Fruit fly (Drosophila melanogaster) whole organism, embryonic: ENCODE data around the gene CG4629.

ENCODE experiments used
- Antp ChIP-seq: fragments of 200-800 bp; sonication (Bioruptor generic); optimal IDR thresholded peaks from 3 replicates; lab custom pipeline; 2016; ENCODE audit warnings: missing biosample characterization, missing genetic modification characterization
- Awh ChIP-seq: fragments of 200-800 bp; sonication (Bioruptor generic); IDR thresholded peaks from 2 replicates; pipeline ENCODE4, ENCODE4 v1.3.6; 2022; ENCODE audit warnings: missing biosample characterization, missing genetic modification characterization
- Bgb ChIP-seq: fragments of 200-800 bp; sonication (Bioruptor generic); IDR thresholded peaks from 2 replicates; pipeline ENCODE4 v1.3.6; 2022; ENCODE audit warnings: missing biosample characterization, missing genetic modification characterization; ENCODE audit not compliant: partially characterized antibody
- CG10654 ChIP-seq: fragments of 200-800 bp; sonication (Bioruptor generic); optimal IDR thresholded peaks from 2 replicates; lab custom pipeline; 2016; ENCODE audit warnings: missing biosample characterization, missing genetic modification characterization
- CG12391 ChIP-seq: fragments of 200-800 bp; sonication (Bioruptor generic); optimal IDR thresholded peaks from 3 replicates; lab custom pipeline; 2018; ENCODE audit warnings: missing biosample characterization, mild to moderate bottlenecking, missing genetic modification characterization, moderate library complexity
- CG13624 ChIP-seq: fragments of 200-800 bp; sonication (Bioruptor generic); optimal IDR thresholded peaks from 2 replicates; lab custom pipeline; 2016; ENCODE audit warnings: missing biosample characterization, missing genetic modification characterization
- CG15514 ChIP-seq: fragments of 200-800 bp; sonication (Bioruptor generic); optimal IDR thresholded peaks from 3 replicates; lab custom pipeline; 2017; ENCODE audit warnings: missing biosample characterization, missing genetic modification characterization, mild to moderate bottlenecking, moderate library complexity, missing genetic modification reagents
- CG15601 ChIP-seq: fragments of 200-800 bp; sonication (Bioruptor generic); optimal IDR thresholded peaks from 3 replicates; lab custom pipeline; 2019; ENCODE audit warnings: missing biosample characterization, mild to moderate bottlenecking, missing genetic modification characterization, moderate library complexity
- CG1832 ChIP-seq: fragments of 200-800 bp; sonication (Bioruptor generic); optimal IDR thresholded peaks from 2 replicates; lab custom pipeline; 2017; ENCODE audit warnings: missing biosample characterization, mild to moderate bottlenecking, missing genetic modification characterization, inconsistent platforms
- CG18619 ChIP-seq: fragments of 200-800 bp; sonication (Bioruptor generic); optimal IDR thresholded peaks from 3 replicates; lab custom pipeline; 2017; ENCODE audit warnings: missing biosample characterization, mild to moderate bottlenecking, missing genetic modification characterization
- CG18764 ChIP-seq: fragments of 200-800 bp; sonication (Bioruptor generic); optimal IDR thresholded peaks from 3 replicates; lab custom pipeline; 2016; ENCODE audit warnings: missing biosample characterization, missing genetic modification characterization
- CG2202 ChIP-seq: fragments of 200-800 bp; sonication (Bioruptor generic); optimal IDR thresholded peaks from 2 replicates; lab custom pipeline; 2018; ENCODE audit warnings: missing biosample characterization, mild to moderate bottlenecking, missing genetic modification characterization
- CG34422 ChIP-seq: fragments of 200-800 bp; sonication (Bioruptor generic); IDR thresholded peaks from 3 replicates; pipeline ENCODE4 v1.3.6; 2022; ENCODE audit warnings: missing biosample characterization, missing genetic modification characterization
- CG3995 ChIP-seq: fragments of 200-800 bp; sonication (Bioruptor generic); optimal IDR thresholded peaks from 3 replicates; lab custom pipeline; 2016; ENCODE audit warnings: missing biosample characterization, missing genetic modification characterization
- CG4404 ChIP-seq: fragments of 200-800 bp; sonication (Bioruptor generic); IDR thresholded peaks from 2 replicates; pipeline ENCODE4 v1.3.6; 2022; ENCODE audit warnings: missing biosample characterization, missing genetic modification characterization
- CG5953 ChIP-seq: fragments of 200-800 bp; sonication (Bioruptor generic); IDR thresholded peaks from 2 replicates; pipeline ENCODE4 v1.3.6; 2022; ENCODE audit warnings: missing biosample characterization, missing genetic modification characterization
- CG6791 ChIP-seq: fragments of 200-800 bp; sonication (Bioruptor generic); IDR thresholded peaks from 3 replicates; pipeline ENCODE4 v1.3.6; 2022; ENCODE audit warnings: missing biosample characterization, missing genetic modification characterization; ENCODE audit not compliant: partially characterized antibody
- CG7987 ChIP-seq: fragments of 200-800 bp; sonication (Bioruptor generic); optimal IDR thresholded peaks from 2 replicates; lab custom pipeline; 2018; ENCODE audit warnings: missing biosample characterization, mild to moderate bottlenecking, missing genetic modification characterization, moderate library complexity
- CG8290 ChIP-seq, 3 experiments: fragments of 200-800 bp; sonication (Bioruptor generic); optimal IDR thresholded peaks; 2 replicates each; lab custom pipeline; 2016 to 2019; ENCODE audit warnings: missing biosample characterization in 3 of 3, missing genetic modification characterization in 3 of 3, mild to moderate bottlenecking in 2 of 3, moderate library complexity in 1 of 3
- CG8388 ChIP-seq: fragments of 200-800 bp; sonication (Bioruptor generic); optimal IDR thresholded peaks from 2 replicates; lab custom pipeline; 2019; ENCODE audit warnings: missing biosample characterization, mild to moderate bottlenecking, missing genetic modification characterization, moderate library complexity
- CG8478 ChIP-seq: fragments of >200 bp; optimal IDR thresholded peaks from 2 replicates; lab custom pipeline; 2018
- D ChIP-seq, 2 experiments: fragments of 200-800 bp in 1 of 2; fragments of >200 bp in 1 of 2; sonication (Bioruptor generic) in 1 of 2; optimal IDR thresholded peaks; 2 replicates in 1 of 2; 3 replicates in 1 of 2; lab custom pipeline; 2017; ENCODE audit warnings: mild to moderate bottlenecking in 1 of 2, missing biosample characterization in 1 of 2, missing genetic modification characterization in 1 of 2, missing genetic modification reagents in 1 of 2
- D19A ChIP-seq: fragments of 200-800 bp; optimal IDR thresholded peaks from 3 replicates; lab custom pipeline; 2019; ENCODE audit warnings: missing biosample characterization, mild to moderate bottlenecking, missing genetic modification characterization, moderate library complexity
- Fer1 ChIP-seq: fragments of 200-800 bp; sonication (Bioruptor generic); optimal IDR thresholded peaks from 2 replicates; lab custom pipeline; 2017; ENCODE audit warnings: missing biosample characterization, mild to moderate bottlenecking, missing genetic modification characterization
- H15 ChIP-seq: fragments of 200-800 bp; sonication (Bioruptor generic); IDR thresholded peaks from 3 replicates; pipeline ENCODE4 v1.3.6; 2022; ENCODE audit warnings: missing biosample characterization, missing genetic modification characterization
- MBD-R2 ChIP-seq: fragments of 200-800 bp; sonication (Bioruptor generic); IDR thresholded peaks from 2 replicates; pipeline ENCODE4 v1.3.6; 2022; ENCODE audit warnings: missing biosample characterization, missing genetic modification characterization
- Med ChIP-seq: fragments of 200-800 bp; sonication (Bioruptor generic); peaks from one replicate; lab custom pipeline; 2016; ENCODE audit warnings: missing biosample characterization, missing genetic modification characterization, mild to moderate bottlenecking, inconsistent platforms, moderate library complexity
- Mrtf ChIP-seq: fragments of 200-800 bp; sonication (Bioruptor generic); IDR thresholded peaks from 3 replicates; pipeline ENCODE4 v1.3.6; 2022; ENCODE audit warnings: missing biosample characterization, missing genetic modification characterization
- Poxn ChIP-seq: fragments of 200-800 bp; sonication (Bioruptor generic); IDR thresholded peaks from 2 replicates; pipeline ENCODE4 v1.3.6; 2022; ENCODE audit warnings: missing biosample characterization, missing genetic modification characterization
- Six4 ChIP-seq: fragments of 200-800 bp; sonication (Bioruptor generic); optimal IDR thresholded peaks from 2 replicates; lab custom pipeline; 2016; ENCODE audit warnings: missing biosample characterization, missing genetic modification characterization
- Trl ChIP-seq, 3 experiments: fragments of >200 bp in 2 of 3; fragments of 200-800 bp in 1 of 3; sonication (Bioruptor generic) in 1 of 3; optimal IDR thresholded peaks; 2 replicates in 1 of 3; 3 replicates in 2 of 3; lab custom pipeline; 2016 to 2017; ENCODE audit warnings: missing biosample characterization in 1 of 3, missing genetic modification characterization in 1 of 3
- abd-A ChIP-seq: fragments of 200-800 bp; sonication (Bioruptor generic); optimal IDR thresholded peaks from 3 replicates; lab custom pipeline; 2019; ENCODE audit warnings: missing biosample characterization, mild to moderate bottlenecking, missing genetic modification characterization, moderate library complexity
- crp ChIP-seq, 2 experiments: fragments of 200-800 bp; sonication (Bioruptor generic); optimal IDR thresholded peaks; 2 replicates in 1 of 2; 3 replicates in 1 of 2; lab custom pipeline; 2017; ENCODE audit warnings: missing biosample characterization in 2 of 2, missing genetic modification characterization in 2 of 2, mild to moderate bottlenecking in 1 of 2, moderate library complexity in 1 of 2
- gcm2 ChIP-seq: fragments of 200-800 bp; sonication (Bioruptor generic); optimal IDR thresholded peaks from 2 replicates; lab custom pipeline; 2016; ENCODE audit warnings: missing biosample characterization, missing genetic modification characterization
- grau ChIP-seq: fragments of 200-800 bp; optimal IDR thresholded peaks from 3 replicates; lab custom pipeline; 2019; ENCODE audit warnings: missing biosample characterization, mild to moderate bottlenecking, missing genetic modification characterization, moderate library complexity
- inv ChIP-seq: fragments of 200-800 bp; sonication (Bioruptor generic); IDR thresholded peaks from 2 replicates; pipeline ENCODE4 v1.3.6; 2022; ENCODE audit warnings: missing biosample characterization, missing genetic modification characterization; ENCODE audit not compliant: partially characterized antibody
- jumu ChIP-seq: fragments of 200-800 bp; sonication (Bioruptor generic); optimal IDR thresholded peaks from 3 replicates; lab custom pipeline; 2016; ENCODE audit warnings: missing biosample characterization, missing genetic modification characterization
- kay ChIP-seq: fragments of 200-800 bp; sonication (Bioruptor generic); optimal IDR thresholded peaks from 2 replicates; lab custom pipeline; 2016; ENCODE audit warnings: missing biosample characterization, missing genetic modification characterization
- lola ChIP-seq, 3 experiments: fragments of >200 bp in 2 of 3; fragments of 200-800 bp in 1 of 3; sonication (Bioruptor generic) in 1 of 3; optimal IDR thresholded peaks; 2 replicates each; lab custom pipeline; 2017 to 2019; ENCODE audit warnings: missing biosample characterization in 3 of 3, missing genetic modification characterization in 3 of 3, mild to moderate bottlenecking in 1 of 3, moderate library complexity in 1 of 3
- maf-S ChIP-seq: fragments of 200-800 bp; sonication (Bioruptor generic); optimal IDR thresholded peaks from 2 replicates; lab custom pipeline; 2016; ENCODE audit warnings: missing biosample characterization, missing genetic modification characterization
- nom ChIP-seq: fragments of 200-800 bp; sonication (Bioruptor generic); optimal IDR thresholded peaks from 2 replicates; lab custom pipeline; 2017; ENCODE audit warnings: missing biosample characterization, missing genetic modification characterization, mild to moderate bottlenecking, moderate library complexity, missing genetic modification reagents
- pho ChIP-seq: fragments of 200-800 bp; sonication (Bioruptor generic); optimal IDR thresholded peaks from 2 replicates; lab custom pipeline; 2016; ENCODE audit warnings: missing biosample characterization, missing genetic modification characterization
- phol ChIP-seq: fragments of 200-800 bp; sonication (Bioruptor generic); optimal IDR thresholded peaks from 3 replicates; lab custom pipeline; 2018; ENCODE audit warnings: missing biosample characterization, mild to moderate bottlenecking, missing genetic modification characterization, moderate library complexity
- pros ChIP-seq: fragments of 200-800 bp; sonication (Bioruptor generic); optimal IDR thresholded peaks from 3 replicates; lab custom pipeline; 2019; ENCODE audit warnings: missing biosample characterization, mild to moderate bottlenecking, missing genetic modification characterization, moderate library complexity
- pzg ChIP-seq: fragments of 200-800 bp; sonication (Bioruptor generic); optimal IDR thresholded peaks from 3 replicates; lab custom pipeline; 2018; ENCODE audit warnings: missing biosample characterization, mild to moderate bottlenecking, missing genetic modification characterization, moderate library complexity
- ranshi ChIP-seq: fragments of 200-800 bp; sonication (Bioruptor generic); IDR thresholded peaks from 2 replicates; pipeline ENCODE4 v1.3.6; 2022; ENCODE audit warnings: missing biosample characterization, missing genetic modification characterization
- repo ChIP-seq: fragments of 200-800 bp; sonication (Bioruptor generic); optimal IDR thresholded peaks from 2 replicates; lab custom pipeline; 2016; ENCODE audit warnings: missing biosample characterization, missing genetic modification characterization
- wor ChIP-seq: fragments of 200-800 bp; sonication (Bioruptor generic); IDR thresholded peaks from 2 replicates; pipeline ENCODE4 v1.3.6; 2022; ENCODE audit warnings: missing biosample characterization, missing genetic modification characterization

The CG4629 gene

DNA sequence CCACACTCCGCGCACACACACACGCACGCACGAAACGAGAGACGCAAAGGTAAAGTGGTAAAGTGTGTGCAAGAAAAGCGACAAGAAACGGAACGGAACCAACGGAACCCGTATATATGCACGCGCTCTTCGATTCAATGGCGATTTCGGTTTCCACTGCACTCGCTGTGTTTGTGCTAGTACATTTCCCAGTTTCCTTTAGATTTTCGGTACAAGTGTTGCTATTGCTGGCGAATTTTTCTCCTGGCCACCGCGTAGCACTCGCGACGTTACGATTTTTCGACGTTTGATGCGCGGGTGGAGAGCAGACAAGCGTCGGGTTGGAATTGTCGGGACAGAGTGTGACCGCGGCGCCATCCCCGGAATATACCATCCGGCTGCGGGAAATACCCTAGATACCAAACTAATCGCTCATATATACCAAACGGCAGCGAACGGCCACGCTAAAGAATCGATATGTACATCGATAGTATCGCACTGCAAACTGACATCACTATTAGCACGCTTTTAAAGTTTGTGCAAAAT, 24.8 kb downstream of the CG4629 start, which contains the start of the genes S and ast (continued):
- TF ChIP-seq Antp (peak; percentile 40), grau (tag; lab: Kevin White, UChicago) (peak; percentile 37), crp (GFP tag; optimal IDR thresholded peaks at IDR 0.05; lab: Kevin White, UChicago) (peak in 1 of 2 experiments; percentile 15), Med (GFP tag; lab: Kevin White, UChicago) (peak; percentile 93), gcm2 (GFP tag; lab: Kevin White, UChicago) (no peak), CG15601 (peak; percentile 41), CG4404 (no peak), maf-S (GFP tag; lab: Kevin White, UChicago) (no peak), nom (peak; percentile 61), Poxn (GFP tag; lab: Robert Waterston, UW) (no peak), Trl (optimal IDR thresholded peaks at IDR 0.05; lab: Kevin White, UChicago) (peak in 1 of 2 experiments; percentile 42), Trl (GFP tag; optimal IDR thresholded peaks at IDR 0.05; lab: Kevin White, UChicago) (peak; percentile 35), pho (GFP tag; lab: Kevin White, UChicago) (peak; percentile 62), abd-A (no peak), kay (no peak), CG8388 (no peak), MBD-R2 (peak; percentile 90), D19A (tag; lab: Kevin White, UChicago) (peak; percentile 33), Awh (GFP tag; lab: Robert Waterston, UW) (0 out of 2 replicates have a peak, but pooled peaks have one; percentile 18), CG18619 (GFP tag; lab: Kevin White, UChicago) (peak; percentile 2), CG2202 (tag; lab: Kevin White, UChicago) (peak; percentile 1), pros (GFP tag; lab: Kevin White, UChicago) (peak; percentile 49), repo (GFP tag; lab: Kevin White, UChicago) (no peak), wor (GFP tag; lab: Robert Waterston, UW) (no peak), jumu (GFP tag; lab: Kevin White, UChicago) (peak; percentile 33), H15 (GFP tag; lab: Robert Waterston, UW) (no peak), Mrtf (GFP tag; lab: Robert Waterston, UW) (no peak), CG15514 (GFP tag; lab: Kevin White, UChicago) (peak; percentile 84), phol (tag; lab: Kevin White, UChicago) (peak; percentile 50), CG13624 (GFP tag; lab: Kevin White, UChicago) (peak; percentile 32)

DNA sequence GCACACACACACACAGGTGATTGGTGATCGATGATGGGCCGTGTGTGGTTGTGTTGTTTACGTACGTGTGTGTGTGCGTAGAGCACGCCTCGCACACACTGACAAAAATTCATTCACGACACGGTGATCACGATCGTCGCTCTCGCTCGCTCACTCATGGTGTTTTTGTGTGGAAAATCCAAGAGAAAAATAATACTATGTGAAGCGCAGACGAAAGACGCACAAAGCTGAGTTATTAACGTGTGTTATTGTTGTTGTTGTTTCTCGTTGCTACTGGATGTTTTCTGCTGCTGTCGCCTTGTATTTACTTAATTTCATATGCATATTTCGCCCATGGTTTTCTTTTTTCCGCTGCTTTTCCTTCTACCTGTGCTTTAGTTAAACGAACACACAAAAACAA, 25.3 kb downstream of the CG4629 start:
- TF ChIP-seq CG7987 (peak; percentile 48), Six4 (GFP tag; lab: Kevin White, UChicago) (no peak), pzg (GFP tag; lab: Kevin White, UChicago) (no peak), CG34422 (GFP tag; lab: Robert Waterston, UW) (peak; percentile 28; the same call in 1 of the 3 replicates), CG8478 (lab: Kevin White, UChicago) (peak; percentile 91), Med (GFP tag; lab: Kevin White, UChicago) (peak; percentile 53), Fer1 (GFP tag; lab: Kevin White, UChicago) (no peak), CG6791 (GFP tag; lab: Robert Waterston, UW) (no peak), CG5953 (no peak), Trl (optimal IDR thresholded peaks at IDR 0.05; lab: Kevin White, UChicago) (peak in 1 of 2 experiments; percentile 60), Trl (GFP tag; optimal IDR thresholded peaks at IDR 0.05; lab: Kevin White, UChicago) (no peak), CG8290 (GFP tag; optimal IDR thresholded peaks at IDR 0.05; lab: Kevin White, UChicago) (no peak), CG8290 (tag; optimal IDR thresholded peaks at IDR 0.05; lab: Kevin White, UChicago) (peak in 1 of 2 experiments; percentile 52), lola (GFP tag; optimal IDR thresholded peaks at IDR 0.05; lab: Kevin White, UChicago) (peak in 1 of 3 experiments; percentile 58), CG12391 (tag; lab: Kevin White, UChicago) (no peak), CG3995 (GFP tag; lab: Kevin White, UChicago) (peak; percentile 84), ranshi (GFP tag; lab: Robert Waterston, UW) (no peak), CG18764 (GFP tag; lab: Kevin White, UChicago) (no peak), crp (GFP tag; optimal IDR thresholded peaks at IDR 0.05; lab: Kevin White, UChicago) (no peak), inv (GFP tag; lab: Robert Waterston, UW) (no peak), Bgb (GFP tag; lab: Robert Waterston, UW) (peak; percentile 53; the same call in 1 of the 2 replicates), D (optimal IDR thresholded peaks at IDR 0.05; lab: Kevin White, UChicago) (no peak), D (GFP tag; optimal IDR thresholded peaks at IDR 0.05; lab: Kevin White, UChicago) (no peak), CG10654 (no peak), CG1832 (GFP tag; lab: Kevin White, UChicago) (peak; percentile 12)
